Fruit fly (Drosophila melanogaster): ENCODE measurements around the gene hep.

hep gene

DNA sequence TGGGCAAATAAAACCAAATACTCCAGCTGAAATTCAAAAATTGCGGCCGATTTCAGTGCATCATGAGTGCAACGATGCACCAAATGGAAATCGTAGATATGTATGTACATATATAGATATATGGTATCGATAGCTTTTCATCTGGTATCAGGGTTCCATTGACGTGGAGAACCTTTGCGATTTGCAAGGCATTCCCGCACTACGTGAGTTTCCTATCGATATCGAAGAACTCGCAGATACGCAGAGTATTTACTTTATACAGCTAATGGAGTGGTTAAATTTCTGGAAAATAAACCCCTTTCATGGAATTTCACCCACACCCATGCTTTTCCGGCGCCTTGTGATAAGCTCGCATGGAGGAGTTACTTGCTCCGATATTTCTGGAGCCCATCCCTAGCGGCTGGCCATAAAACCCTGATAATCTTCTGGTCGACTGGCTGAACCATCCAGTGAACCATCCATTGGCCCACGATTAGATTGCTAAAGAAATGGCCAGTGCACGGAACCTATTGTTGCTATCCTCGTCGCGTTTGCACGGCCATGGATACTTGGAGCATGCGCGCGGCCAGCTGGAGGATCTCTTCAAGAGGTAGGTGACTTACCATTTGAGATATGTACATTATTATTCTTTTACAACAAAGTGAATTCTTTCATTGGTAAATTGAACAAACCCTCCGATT, 4.0 kb upstream of the hep start, which contains the start of gene CG2200 (continued):
- TF ChIP-seq pan (optimal IDR thresholded peaks at IDR 0.05) (no peak), pan (GFP tag; optimal IDR thresholded peaks at IDR 0.05 in 1 of 2, IDR thresholded peaks at IDR 0.05 in 1 of 2) (peak in 1 of 2 experiments; percentile 51), CG17829 (tag; optimal IDR thresholded peaks at IDR 0.05) (peak; percentile 32), Adf1 (GFP tag; IDR thresholded peaks at IDR 0.05) (peak; percentile 35), nerfin-2 (GFP tag; IDR thresholded peaks at IDR 0.05; ENCODE audit: partially characterized antibody) (peak; percentile 76), grn (GFP tag; optimal IDR thresholded peaks at IDR 0.05) (peak; percentile 16), ham (GFP tag; IDR thresholded peaks at IDR 0.05) (no peak), schlank (tag; optimal IDR thresholded peaks at IDR 0.05) (peak; percentile 31), bsh (GFP tag; optimal IDR thresholded peaks at IDR 0.05) (peak in 1 of 2 experiments; percentile 19), CG13123 (GFP tag; optimal IDR thresholded peaks at IDR 0.05) (no peak), ems (GFP tag; optimal IDR thresholded peaks at IDR 0.05) (peak; percentile 18), scrt (GFP tag; optimal IDR thresholded peaks at IDR 0.05) (no peak), CG3407 (GFP tag; optimal IDR thresholded peaks at IDR 0.05) (no peak), Hmx (GFP tag; optimal IDR thresholded peaks at IDR 0.05) (no peak), CG3847 (GFP tag; IDR thresholded peaks at IDR 0.05) (peak; percentile 51), Sox102F (GFP tag; optimal IDR thresholded peaks at IDR 0.05) (peak; percentile 31), Med (GFP tag) (peak; percentile 90), CG1024 (GFP tag; IDR thresholded peaks at IDR 0.05) (no peak), CG4404 (GFP tag; IDR thresholded peaks at IDR 0.05) (no peak), pzg (GFP tag; optimal IDR thresholded peaks at IDR 0.05) (peak; percentile 51), CG13424 (tag; optimal IDR thresholded peaks at IDR 0.05) (peak; percentile 37), CG14014 (GFP tag; IDR thresholded peaks at IDR 0.05) (peak; percentile 14; the same call in 1 of the 2 replicates), wor (GFP tag; IDR thresholded peaks at IDR 0.05) (no peak), B-H2 (GFP tag; optimal IDR thresholded peaks at IDR 0.05) (no peak), odd (GFP tag; optimal IDR thresholded peaks at IDR 0.05) (no peak), en (GFP tag; optimal IDR thresholded peaks at IDR 0.05) (no peak), cwo (GFP tag; optimal IDR thresholded peaks at IDR 0.05) (no peak), CG2129 (GFP tag; IDR thresholded peaks at IDR 0.05; ENCODE audit: partially characterized antibody) (peak; percentile 62), CG7963 (GFP tag; IDR thresholded peaks at IDR 0.05; ENCODE audit: partially characterized antibody) (peak; percentile 71), Blimp-1 (GFP tag; optimal IDR thresholded peaks at IDR 0.05) (no peak), Rx (GFP tag; IDR thresholded peaks at IDR 0.05) (peak; percentile 37; the same call in 1 of the 2 replicates), Ravus (GFP tag; IDR thresholded peaks at IDR 0.05) (no peak), CG1792 (GFP tag; optimal IDR thresholded peaks at IDR 0.05) (no peak), kni (GFP tag; optimal IDR thresholded peaks at IDR 0.05) (no peak), CG6765 (GFP tag; optimal IDR thresholded peaks at IDR 0.05) (no peak), CG6791 (GFP tag; IDR thresholded peaks at IDR 0.05; ENCODE audit: partially characterized antibody) (peak; percentile 86), CG17361 (GFP tag; IDR thresholded peaks at IDR 0.05) (peak; percentile 30; the same call in 1 of the 3 replicates), Sry-δ (GFP tag; optimal IDR thresholded peaks at IDR 0.05) (peak; percentile 88), Dp (GFP tag; optimal IDR thresholded peaks at IDR 0.05) (peak; percentile 66), CG1603 (tag; optimal IDR thresholded peaks at IDR 0.05) (peak; percentile 62), Max (GFP tag; optimal IDR thresholded peaks at IDR 0.05) (peak; percentile 2), CG17186 (GFP tag; optimal IDR thresholded peaks at IDR 0.05) (no peak), CG14667 (GFP tag; IDR thresholded peaks at IDR 0.05) (no peak), mam (GFP tag; optimal IDR thresholded peaks at IDR 0.05) (peak; percentile 34), CG7786 (GFP tag; optimal IDR thresholded peaks at IDR 0.05) (peak; percentile 19), CG4854 (GFP tag; optimal IDR thresholded peaks at IDR 0.05) (peak; percentile 9), amos (GFP tag; IDR thresholded peaks at IDR 0.05; ENCODE audit: partially characterized antibody) (peak; percentile 76), CG11247 (GFP tag; IDR thresholded peaks at IDR 0.05) (peak; percentile 35; the same call in 1 of the 2 replicates), CG3995 (GFP tag; optimal IDR thresholded peaks at IDR 0.05) (peak; percentile 59)

Data from whole organism, embryonic.